Fruit fly (Drosophila melanogaster) whole organism, prepupa: ENCODE results near the gene Prm.

Source experiments
- CG6854 ChIP-seq: fragments of 200-800 bp; sonication (Bioruptor generic); optimal IDR thresholded peaks from 2 replicates; lab custom pipeline; 2017; ENCODE audit warnings: missing biosample characterization, mild to moderate bottlenecking, missing genetic modification characterization
- cyc ChIP-seq: fragments of 200-800 bp; sonication (Bioruptor generic); optimal IDR thresholded peaks from 3 replicates; lab custom pipeline; 2016; ENCODE audit warnings: missing biosample characterization, missing genetic modification characterization
- dsx ChIP-seq: fragments of 200-800 bp; optimal IDR thresholded peaks from 3 replicates; lab custom pipeline; 2019; ENCODE audit warnings: missing biosample characterization, mild to moderate bottlenecking, missing genetic modification characterization, moderate library complexity; ENCODE audit not compliant: poor library complexity, severe bottlenecking
- fd59A ChIP-seq: fragments of 200-800 bp; sonication (Bioruptor generic); optimal IDR thresholded peaks from 2 replicates; lab custom pipeline; 2017; ENCODE audit warnings: missing biosample characterization, mild to moderate bottlenecking, missing genetic modification characterization, missing genetic modification reagents
- pdm3 ChIP-seq: fragments of 200-800 bp; sonication (Bioruptor generic); optimal IDR thresholded peaks from 3 replicates; lab custom pipeline; 2016; ENCODE audit warnings: missing biosample characterization, missing genetic modification characterization

DNA sequence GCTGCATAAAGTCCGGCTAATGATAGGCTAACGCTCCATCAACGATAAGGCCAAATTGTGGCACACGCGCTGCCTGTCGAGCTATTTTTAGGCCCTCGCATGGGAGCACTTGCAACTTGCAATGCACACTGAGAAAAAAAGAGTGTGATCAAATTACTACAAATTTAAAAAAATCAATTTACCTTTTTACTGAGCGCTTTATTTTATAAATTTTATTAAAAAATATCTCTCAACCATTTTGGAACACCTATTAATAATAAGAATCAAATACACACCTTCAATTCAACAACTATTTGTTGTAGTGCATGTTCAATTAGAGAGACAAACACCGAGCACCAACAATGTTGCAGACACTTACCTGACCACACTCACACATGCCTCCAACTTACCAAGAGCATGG, 20.4 kb upstream of the Prm start:
- TF ChIP-seq fd59A (GFP tag; lab: Kevin White, UChicago): no peak
- peak; percentile 100 for TF ChIP-seq dsx (GFP tag; lab: Kevin White, UChicago)
- TF ChIP-seq CG6854 (GFP tag; lab: Kevin White, UChicago): no peak
- no peak for TF ChIP-seq cyc (GFP tag; lab: Kevin White, UChicago)
- no peak for TF ChIP-seq pdm3
